Fruit fly (Drosophila melanogaster) whole organism, embryonic: ENCODE measurements around the gene Cow.

Experiments used
- CG10274 ChIP-seq: fragments of 200-800 bp; sonication (Bioruptor generic); optimal IDR thresholded peaks from 3 replicates; lab custom pipeline; 2017; ENCODE audit warnings: missing biosample characterization, mild to moderate bottlenecking, missing genetic modification characterization
- CG10366 ChIP-seq: fragments of 200-800 bp; sonication (Bioruptor generic); IDR thresholded peaks from 2 replicates; pipeline ENCODE4 v1.3.6; 2022; ENCODE audit warnings: missing biosample characterization, missing genetic modification characterization
- CG10565 ChIP-seq: fragments of 200-800 bp; sonication (Bioruptor generic); optimal IDR thresholded peaks from 3 replicates; lab custom pipeline; 2016; ENCODE audit warnings: missing biosample characterization, mild to moderate bottlenecking, missing genetic modification characterization
- CG12236 ChIP-seq: fragments of 200-800 bp; sonication (Bioruptor generic); optimal IDR thresholded peaks from 2 replicates; lab custom pipeline; 2016; ENCODE audit warnings: missing biosample characterization, missing genetic modification characterization
- CG17186 ChIP-seq: fragments of 200-800 bp; sonication (Bioruptor generic); optimal IDR thresholded peaks from 3 replicates; lab custom pipeline; 2017; ENCODE audit warnings: missing biosample characterization, missing genetic modification reagents, missing genetic modification characterization
- CG3065 ChIP-seq: fragments of 200-800 bp; sonication (Bioruptor generic); optimal IDR thresholded peaks from 2 replicates; lab custom pipeline; 2016; ENCODE audit warnings: missing biosample characterization, missing genetic modification characterization
- CG31224 ChIP-seq: fragments of 200-800 bp; sonication (Bioruptor generic); IDR thresholded peaks from 2 replicates; pipeline ENCODE4 v1.3.6; 2022; ENCODE audit warnings: missing biosample characterization, missing genetic modification characterization
- CG4730 ChIP-seq: fragments of 200-800 bp; sonication (Bioruptor generic); IDR thresholded peaks from 2 replicates; pipeline ENCODE4 v1.3.6; 2022; ENCODE audit warnings: missing biosample characterization, missing genetic modification characterization
- CG5180 ChIP-seq: fragments of 200-800 bp; sonication (Bioruptor generic); optimal IDR thresholded peaks from 3 replicates; lab custom pipeline; 2017; ENCODE audit warnings: missing biosample characterization, missing genetic modification characterization, mild to moderate bottlenecking, moderate library complexity, missing genetic modification reagents
- CG7745 ChIP-seq: fragments of 200-800 bp; sonication (Bioruptor generic); optimal IDR thresholded peaks from 2 replicates; lab custom pipeline; 2018; ENCODE audit warnings: missing biosample characterization, mild to moderate bottlenecking, missing genetic modification characterization, moderate library complexity
- CG8089 ChIP-seq: fragments of 200-800 bp; sonication (Bioruptor generic); optimal IDR thresholded peaks from 3 replicates; lab custom pipeline; 2016; ENCODE audit warnings: missing biosample characterization, missing genetic modification characterization
- CG8290 ChIP-seq, 3 experiments: fragments of 200-800 bp; sonication (Bioruptor generic); optimal IDR thresholded peaks; 2 replicates each; lab custom pipeline; 2016 to 2019; ENCODE audit warnings: missing biosample characterization in 3 of 3, missing genetic modification characterization in 3 of 3, mild to moderate bottlenecking in 2 of 3, moderate library complexity in 1 of 3
- CG8388 ChIP-seq: fragments of 200-800 bp; sonication (Bioruptor generic); optimal IDR thresholded peaks from 2 replicates; lab custom pipeline; 2019; ENCODE audit warnings: missing biosample characterization, mild to moderate bottlenecking, missing genetic modification characterization, moderate library complexity
- CG9437 ChIP-seq: fragments of 200-800 bp; sonication (Bioruptor generic); optimal IDR thresholded peaks from 2 replicates; lab custom pipeline; 2018; ENCODE audit warnings: missing biosample characterization, mild to moderate bottlenecking, missing genetic modification characterization
- Doc2 ChIP-seq: fragments of 200-800 bp; sonication (Bioruptor generic); IDR thresholded peaks from 2 replicates; pipeline ENCODE4 v1.3.6; 2022; ENCODE audit warnings: missing biosample characterization, missing genetic modification characterization
- Dref ChIP-seq: fragments of 200-800 bp; sonication (Bioruptor generic); IDR thresholded peaks from 2 replicates; pipeline ENCODE4 v1.3.6; 2022; ENCODE audit warnings: missing biosample characterization, missing genetic modification characterization
- Elba2 ChIP-seq: fragments of 200-800 bp; sonication (Bioruptor generic); optimal IDR thresholded peaks from 3 replicates; lab custom pipeline; 2016; ENCODE audit warnings: missing biosample characterization, missing genetic modification characterization
- Ets65A ChIP-seq: fragments of 200-800 bp; sonication (Bioruptor generic); peaks from one replicate; lab custom pipeline; 2016; ENCODE audit warnings: missing biosample characterization, missing genetic modification characterization
- HmgD ChIP-seq: fragments of 200-800 bp; sonication (Bioruptor generic); optimal IDR thresholded peaks from 3 replicates; lab custom pipeline; 2016; ENCODE audit warnings: missing biosample characterization, missing genetic modification characterization
- HmgZ ChIP-seq: fragments of 200-800 bp; sonication (Bioruptor generic); optimal IDR thresholded peaks from 2 replicates; lab custom pipeline; 2018; ENCODE audit warnings: missing biosample characterization, mild to moderate bottlenecking, missing genetic modification characterization
- Hsf ChIP-seq: fragments of 200-800 bp; sonication (Bioruptor generic); optimal IDR thresholded peaks from 3 replicates; lab custom pipeline; 2016; ENCODE audit warnings: missing biosample characterization, missing genetic modification characterization
- Max ChIP-seq: fragments of 200-800 bp; sonication (Bioruptor generic); optimal IDR thresholded peaks from 2 replicates; lab custom pipeline; 2016; ENCODE audit warnings: missing biosample characterization, mild to moderate bottlenecking, missing genetic modification characterization
- Sry-β ChIP-seq: fragments of 200-800 bp; sonication (Bioruptor generic); optimal IDR thresholded peaks from 2 replicates; lab custom pipeline; 2018; ENCODE audit warnings: missing biosample characterization, mild to moderate bottlenecking, missing genetic modification characterization, moderate library complexity
- TFAM ChIP-seq: fragments of 200-800 bp; sonication (Bioruptor generic); optimal IDR thresholded peaks from 2 replicates; lab custom pipeline; 2017; ENCODE audit warnings: missing biosample characterization, missing genetic modification characterization, inconsistent platforms
- aop ChIP-seq: fragments of 200-800 bp; sonication (Bioruptor generic); IDR thresholded peaks from 2 replicates; pipeline ENCODE4 v1.3.6; 2022; ENCODE audit warnings: missing biosample characterization, missing genetic modification characterization
- ase ChIP-seq: fragments of 200-800 bp; sonication (Bioruptor generic); IDR thresholded peaks from 3 replicates; pipeline ENCODE4 v1.3.6; 2022; ENCODE audit warnings: missing biosample characterization, missing genetic modification characterization
- bbx ChIP-seq: fragments of 200-800 bp; sonication (Bioruptor generic); IDR thresholded peaks from 2 replicates; pipeline ENCODE4 v1.3.6; 2022; ENCODE audit warnings: missing biosample characterization, missing genetic modification characterization; ENCODE audit not compliant: partially characterized antibody
- bcd ChIP-seq: fragments of 200-800 bp; sonication (Bioruptor generic); optimal IDR thresholded peaks from 2 replicates; lab custom pipeline; 2017; ENCODE audit warnings: missing biosample characterization, mild to moderate bottlenecking, missing genetic modification characterization
- bowl ChIP-seq: fragments of 200-800 bp; sonication (Bioruptor generic); IDR thresholded peaks from 2 replicates; pipeline ENCODE4 v1.3.6; 2022; ENCODE audit warnings: missing biosample characterization, missing genetic modification characterization
- cato ChIP-seq: fragments of 200-800 bp; sonication (Bioruptor generic); optimal IDR thresholded peaks from 2 replicates; lab custom pipeline; 2016; ENCODE audit warnings: missing biosample characterization, missing genetic modification characterization, borderline replicate concordance
- cg ChIP-seq: fragments of 200-800 bp; sonication (Bioruptor generic); optimal IDR thresholded peaks from 3 replicates; lab custom pipeline; 2019; ENCODE audit warnings: missing biosample characterization, mild to moderate bottlenecking, missing genetic modification characterization, moderate library complexity
- pfk ChIP-seq: fragments of 200-800 bp; sonication (Bioruptor generic); optimal IDR thresholded peaks from 2 replicates; lab custom pipeline; 2018; ENCODE audit warnings: missing biosample characterization, mild to moderate bottlenecking, missing genetic modification characterization, moderate library complexity
- pros ChIP-seq: fragments of 200-800 bp; sonication (Bioruptor generic); optimal IDR thresholded peaks from 3 replicates; lab custom pipeline; 2019; ENCODE audit warnings: missing biosample characterization, mild to moderate bottlenecking, missing genetic modification characterization, moderate library complexity
- row ChIP-seq: fragments of 200-800 bp; sonication (Bioruptor generic); IDR thresholded peaks from 3 replicates; pipeline ENCODE4 v1.3.6; 2022; ENCODE audit warnings: missing biosample characterization, missing genetic modification characterization
- scrt ChIP-seq: fragments of 200-800 bp; sonication (Bioruptor generic); optimal IDR thresholded peaks from 2 replicates; lab custom pipeline; 2018; ENCODE audit warnings: missing biosample characterization, mild to moderate bottlenecking, missing genetic modification characterization, moderate library complexity
- sim ChIP-seq: fragments of 200-800 bp; sonication (Bioruptor generic); IDR thresholded peaks from 2 replicates; pipeline ENCODE4 v1.3.6; 2022; ENCODE audit warnings: missing biosample characterization, missing genetic modification characterization
- twi ChIP-seq: fragments of 200-800 bp; optimal IDR thresholded peaks from 2 replicates; lab custom pipeline; 2019; ENCODE audit warnings: missing biosample characterization, mild to moderate bottlenecking, missing genetic modification characterization, moderate library complexity
- wor ChIP-seq: fragments of 200-800 bp; sonication (Bioruptor generic); IDR thresholded peaks from 2 replicates; pipeline ENCODE4 v1.3.6; 2022; ENCODE audit warnings: missing biosample characterization, missing genetic modification characterization
- z ChIP-seq: fragments of 200-800 bp; sonication (Bioruptor generic); IDR thresholded peaks from 3 replicates; pipeline ENCODE4 v1.3.6; 2022; ENCODE audit warnings: missing biosample characterization, missing genetic modification characterization

Cow gene

DNA sequence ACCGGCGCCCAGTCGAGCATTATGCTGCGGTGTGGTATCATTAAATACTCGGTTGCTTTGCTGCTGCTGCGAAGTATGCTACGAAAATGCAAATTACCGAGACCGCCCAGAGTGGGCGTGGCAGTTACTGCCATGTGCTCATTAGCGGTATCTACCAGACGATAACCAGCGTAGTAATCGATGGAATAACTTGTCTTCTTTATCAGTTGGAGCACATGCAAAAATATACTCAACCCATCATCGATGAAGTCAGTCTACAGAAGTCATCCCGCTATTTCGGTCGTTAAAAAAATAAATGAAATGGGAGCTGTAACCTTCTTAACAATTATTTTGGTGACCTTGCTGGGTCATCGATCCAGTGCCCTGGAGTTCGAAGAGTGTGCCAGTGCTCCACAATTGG is 68.8 kb downstream of the Cow start, which contains the start of gene CG13837:
CG13837 (plus strand) TSS at position 301 of the 400 bp plus-strand sequence.
- TF ChIP-seq bbx (no peak), Max (no peak), CG3065 (GFP tag; lab: Kevin White, UChicago) (peak; percentile 75), TFAM (GFP tag; lab: Kevin White, UChicago) (no peak)

DNA sequence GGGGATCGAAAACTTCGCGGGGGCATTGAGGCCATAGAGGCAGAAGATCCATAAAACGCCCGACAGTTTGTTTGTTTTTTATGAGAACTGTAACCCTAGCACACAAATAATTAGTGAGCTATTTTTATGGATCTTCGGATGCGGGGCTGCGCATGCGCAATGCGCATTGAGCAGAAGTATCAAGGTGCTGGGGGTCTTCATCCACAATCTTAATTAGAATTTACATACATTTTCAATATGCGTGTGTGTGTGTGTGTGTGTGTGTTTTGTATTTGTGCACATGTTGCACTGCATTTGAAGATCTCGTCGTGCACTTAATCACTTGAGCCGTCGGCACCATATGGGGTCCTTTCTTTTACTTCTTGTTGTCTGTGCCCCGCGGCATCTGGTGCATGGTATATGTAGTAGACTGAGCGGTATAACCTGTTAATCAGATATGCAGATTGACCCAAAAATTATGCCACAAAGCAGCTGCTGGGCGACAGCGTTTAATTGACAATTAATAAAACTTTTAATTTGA is 69.7 kb downstream of the Cow start:
- TF ChIP-seq CG9437 (GFP tag; lab: Kevin White, UChicago): no peak
- peak; percentile 85 for TF ChIP-seq CG7745 (tag; lab: Kevin White, UChicago)
- TF ChIP-seq z (GFP tag; lab: Robert Waterston, UW): no peak
- no peak for TF ChIP-seq Elba2 (GFP tag; lab: Kevin White, UChicago)
- TF ChIP-seq twi: peak; percentile 97
- peak; percentile 56 for TF ChIP-seq cg
- no peak for TF ChIP-seq sim (GFP tag; lab: Robert Waterston, UW)
- no peak for TF ChIP-seq HmgZ (tag; lab: Kevin White, UChicago)
- TF ChIP-seq bowl: no peak
- no peak for TF ChIP-seq CG17186 (GFP tag; lab: Kevin White, UChicago)
- no peak for TF ChIP-seq row (GFP tag; lab: Robert Waterston, UW)
- TF ChIP-seq wor (GFP tag; lab: Robert Waterston, UW): no peak
- no peak for TF ChIP-seq HmgD (GFP tag; lab: Kevin White, UChicago)
- TF ChIP-seq CG5180 (GFP tag; lab: Kevin White, UChicago): no peak
- no peak for TF ChIP-seq pfk (GFP tag; lab: Kevin White, UChicago)
- TF ChIP-seq CG8089: no peak
- TF ChIP-seq CG8290 (GFP tag; optimal IDR thresholded peaks at IDR 0.05; lab: Kevin White, UChicago): no peak
- no peak for TF ChIP-seq CG8290 (tag; optimal IDR thresholded peaks at IDR 0.05; lab: Kevin White, UChicago)
- TF ChIP-seq pros (GFP tag; lab: Kevin White, UChicago): peak; percentile 45
- no peak for TF ChIP-seq CG31224 (GFP tag; lab: Robert Waterston, UW)
- no peak for TF ChIP-seq Dref (GFP tag; lab: Robert Waterston, UW)
- TF ChIP-seq Ets65A (GFP tag; lab: Kevin White, UChicago): peak; percentile 1
- TF ChIP-seq CG10274 (GFP tag; lab: Kevin White, UChicago): no peak

DNA sequence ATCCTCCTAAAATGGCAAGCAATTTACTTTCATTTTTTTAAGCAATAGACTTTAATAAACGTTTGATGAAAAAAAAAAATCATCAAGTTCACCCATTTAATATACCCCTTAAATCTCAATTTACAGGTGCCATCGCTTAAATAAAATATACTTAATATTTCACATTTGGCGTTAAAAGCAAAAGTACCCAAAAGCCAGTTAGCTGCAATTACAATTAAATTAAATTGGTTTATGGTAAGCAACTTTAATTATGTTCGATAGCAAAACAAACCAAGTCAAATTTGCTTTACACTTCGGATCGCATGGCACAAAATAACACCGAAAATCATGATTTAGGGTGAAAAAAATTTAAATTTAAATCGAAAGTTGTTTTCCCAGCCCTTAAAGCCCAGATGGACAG is 70.6 kb downstream of the Cow start, which contains the start of gene CG13838:
CG13838 (plus strand) TSS at position 301 of the 400 bp plus-strand sequence.
- TF ChIP-seq Sry-β (no peak), Doc2 (GFP tag; lab: Robert Waterston, UW) (no peak), aop (GFP tag; lab: Robert Waterston, UW) (no peak), Hsf (no peak), CG8388 (GFP tag; lab: Kevin White, UChicago) (no peak), CG4730 (GFP tag; lab: Robert Waterston, UW) (no peak), CG12236 (GFP tag; lab: Kevin White, UChicago) (no peak), twi (no peak), scrt (GFP tag; lab: Kevin White, UChicago) (no peak), bcd (GFP tag; lab: Kevin White, UChicago) (no peak), cato (no peak), CG9437 (GFP tag; lab: Kevin White, UChicago) (no peak), CG10565 (GFP tag; lab: Kevin White, UChicago) (no peak), pros (GFP tag; lab: Kevin White, UChicago) (no peak), CG10366 (GFP tag; lab: Robert Waterston, UW) (no peak), ase (GFP tag; lab: Robert Waterston, UW) (no peak)
- TF ChIP-seq, all 482 proteins: peak for 0
